Worm (Caenorhabditis elegans) whole organism, L4 larva: ENCODE results near the gene srz-15.

ENCODE experiments used
- ceh-62 ChIP-seq: sonication (generic microtip); optimal IDR thresholded peaks from 2 replicates; lab custom pipeline; 2017; ENCODE audit warnings: missing biosample characterization, missing genetic modification characterization
- daf-12 ChIP-seq: fragments of 150-350 bp; optimal IDR thresholded peaks from 2 replicates; lab custom pipeline; 2014; ENCODE audit warnings: missing biosample characterization, missing genetic modification reagents, missing genetic modification characterization
- hlh-30 ChIP-seq: sonication (generic microtip); optimal IDR thresholded peaks from 2 replicates; lab custom pipeline; 2017; ENCODE audit warnings: antibody characterized with exemption, mild to moderate bottlenecking, missing genetic modification characterization, missing compliant biosample characterization; ENCODE audit not compliant: insufficient read depth
- lir-3 ChIP-seq: sonication (generic microtip); optimal IDR thresholded peaks from 2 replicates; lab custom pipeline; 2016; ENCODE audit warnings: mild to moderate bottlenecking, missing genetic modification characterization, missing compliant biosample characterization
- madf-9 ChIP-seq: fragments of 200-800 bp; sonication (Bioruptor generic); conservative IDR thresholded peaks from 2 replicates; pipeline ENCODE4 v1.3.6; 2022; ENCODE audit warnings: missing genetic modification reagents, missing genetic modification characterization, missing compliant biosample characterization
- unc-62 ChIP-seq, 3 experiments: fragments of 150-350 bp in 1 of 3; sonication (generic microtip); optimal IDR thresholded peaks in 2 of 3; peaks in 1 of 3; 1 replicate in 1 of 3; 2 replicates in 2 of 3; lab custom pipeline; 2014 to 2017; ENCODE audit warnings: missing biosample characterization in 3 of 3, missing genetic modification characterization in 3 of 3, missing genetic modification reagents in 3 of 3, missing genotype in 1 of 3
- zag-1 ChIP-seq: fragments of 150-350 bp; optimal IDR thresholded peaks from 2 replicates; lab custom pipeline; 2014; ENCODE audit warnings: missing biosample characterization, missing genetic modification characterization

- no peak for TF ChIP-seq zag-1 (tag; lab: Kevin White, UChicago)
- TF ChIP-seq daf-12, result no peak
- no peak for TF ChIP-seq ceh-62 (tag; lab: Kevin White, UChicago)
- TF ChIP-seq lir-3 (tag; lab: Kevin White, UChicago), result no peak
- no peak for TF ChIP-seq unc-62 (GFP tag; optimal IDR thresholded peaks at IDR 0.05 in 1 of 2; lab: Kevin White, UChicago)
- no peak for TF ChIP-seq unc-62 (tag; optimal IDR thresholded peaks at IDR 0.05; lab: Kevin White, UChicago)
- TF ChIP-seq madf-9 (GFP tag; lab: Robert Waterston, UW), result no peak
- TF ChIP-seq hlh-30 (tag; lab: Kevin White, UChicago), result no peak
Measured at ce11 chrIV:12957730-12958129, 42.2 kb downstream of the srz-15 start, which contains the start of gene F55G11.6.
